Worm (Caenorhabditis elegans) whole organism, mixed stage, embryonic: ENCODE measurements around the gene ykt-6.
A peak's percentile ranks its signal among the peaks of the same experiment; 100 is the strongest.

Source experiments
- M03D4.4 ChIP-seq: sonication (generic microtip); optimal IDR thresholded peaks from 2 replicates; lab custom pipeline; 2017; ENCODE audit warnings: mild to moderate bottlenecking, missing genetic modification characterization, missing compliant biosample characterization
- bed-3 ChIP-seq: fragments of 200-800 bp; sonication (Bioruptor generic); optimal IDR thresholded peaks from 3 replicates; lab custom pipeline; 2018; ENCODE audit warnings: mild to moderate bottlenecking, missing genetic modification characterization, moderate library complexity, missing compliant biosample characterization
- blmp-1 ChIP-seq: fragments of 150-350 bp; optimal IDR thresholded peaks from 2 replicates; lab custom pipeline; 2014; ENCODE audit warnings: missing biosample characterization, missing genetic modification characterization
- ceh-39 ChIP-seq: fragments of 150-350 bp; optimal IDR thresholded peaks from 2 replicates; lab custom pipeline; 2014; ENCODE audit warnings: missing biosample characterization, missing genetic modification characterization
- ceh-43 ChIP-seq: fragments of 200-800 bp; sonication (Bioruptor generic); optimal IDR thresholded peaks from 2 replicates; lab custom pipeline; 2018; ENCODE audit warnings: mild to moderate bottlenecking, missing genetic modification characterization, moderate library complexity, missing compliant biosample characterization
- ces-1 ChIP-seq: fragments of 150-350 bp; optimal IDR thresholded peaks from 2 replicates; lab custom pipeline; 2014; ENCODE audit warnings: missing biosample characterization, missing genetic modification reagents, missing genetic modification characterization
- cnd-1 ChIP-seq: fragments of 200-800 bp; sonication (Bioruptor generic); optimal IDR thresholded peaks from 2 replicates; lab custom pipeline; 2018; ENCODE audit warnings: mild to moderate bottlenecking, missing genetic modification characterization, missing compliant biosample characterization
- drap-1 ChIP-seq: fragments of 200-800 bp; sonication (Bioruptor generic); optimal IDR thresholded peaks from 3 replicates; lab custom pipeline; 2018; ENCODE audit warnings: mild to moderate bottlenecking, missing genetic modification characterization, missing compliant biosample characterization
- elt-1 ChIP-seq: sonication (generic microtip); optimal IDR thresholded peaks from 2 replicates; lab custom pipeline; 2017; ENCODE audit warnings: missing genetic modification characterization, mild to moderate bottlenecking, missing compliant biosample characterization, antibody characterized with exemption, moderate library complexity, borderline replicate concordance; ENCODE audit not compliant: insufficient read depth
- flh-1 ChIP-seq: fragments of 200-800 bp; sonication (Bioruptor generic); optimal IDR thresholded peaks from 2 replicates; lab custom pipeline; 2018; ENCODE audit warnings: mild to moderate bottlenecking, missing genetic modification characterization, moderate library complexity, missing compliant biosample characterization
- ham-2 ChIP-seq: fragments of 200-800 bp; sonication (Bioruptor generic); optimal IDR thresholded peaks from 2 replicates; lab custom pipeline; 2018; ENCODE audit warnings: mild to moderate bottlenecking, missing genetic modification characterization, missing compliant biosample characterization
- hlh-1 ChIP-seq: fragments of 150-350 bp; optimal IDR thresholded peaks from 2 replicates; lab custom pipeline; 2014; ENCODE audit warnings: missing biosample characterization, missing genetic modification reagents, missing genetic modification characterization
- lin-13 ChIP-seq: fragments of 150-350 bp; optimal IDR thresholded peaks from 2 replicates; lab custom pipeline; 2014; ENCODE audit warnings: missing biosample characterization, missing genetic modification characterization
- lin-32 ChIP-seq: fragments of 200-800 bp; sonication (Bioruptor generic); optimal IDR thresholded peaks from 2 replicates; lab custom pipeline; 2018; ENCODE audit warnings: mild to moderate bottlenecking, missing genetic modification characterization, missing compliant biosample characterization
- lsy-2 ChIP-seq: fragments of 150-350 bp; optimal IDR thresholded peaks from 2 replicates; lab custom pipeline; 2014; ENCODE audit warnings: missing biosample characterization, missing genetic modification characterization
- mab-5 ChIP-seq: fragments of 150-350 bp; optimal IDR thresholded peaks from 2 replicates; lab custom pipeline; 2014; ENCODE audit warnings: missing biosample characterization, missing genetic modification characterization
- mep-1 ChIP-seq: fragments of 150-350 bp; optimal IDR thresholded peaks from 2 replicates; lab custom pipeline; 2017; ENCODE audit warnings: missing biosample characterization, missing genetic modification reagents, missing genetic modification characterization, inconsistent platforms
- nhr-12 ChIP-seq: fragments of 150-350 bp; optimal IDR thresholded peaks from 2 replicates; lab custom pipeline; 2014; ENCODE audit warnings: missing biosample characterization, missing genetic modification characterization
- nhr-2 ChIP-seq: fragments of 150-350 bp; optimal IDR thresholded peaks from 2 replicates; lab custom pipeline; 2014; ENCODE audit warnings: missing biosample characterization, missing genetic modification characterization
- nhr-28 ChIP-seq: fragments of 150-350 bp; optimal IDR thresholded peaks from 2 replicates; lab custom pipeline; 2014; ENCODE audit warnings: missing biosample characterization, missing genetic modification characterization
- nhr-76 ChIP-seq: sonication (generic microtip); optimal IDR thresholded peaks from 2 replicates; lab custom pipeline; 2017; ENCODE audit warnings: missing biosample characterization, missing genetic modification characterization
- pha-4 ChIP-seq: fragments of 150-350 bp; optimal IDR thresholded peaks from 2 replicates; lab custom pipeline; 2018; ENCODE audit warnings: missing biosample characterization, missing genetic modification reagents, missing genetic modification characterization
- sem-2 ChIP-seq: fragments of 200-800 bp; sonication (Bioruptor generic); optimal IDR thresholded peaks from 2 replicates; lab custom pipeline; 2018; ENCODE audit warnings: mild to moderate bottlenecking, missing genetic modification characterization, missing compliant biosample characterization
- snpc-4 ChIP-seq: fragments of 150-350 bp; optimal IDR thresholded peaks from 2 replicates; lab custom pipeline; 2014; ENCODE audit warnings: missing biosample characterization, missing genetic modification characterization
- sptf-1 ChIP-seq: sonication (generic microtip); optimal IDR thresholded peaks from 2 replicates; lab custom pipeline; 2017; ENCODE audit warnings: mild to moderate bottlenecking, missing genetic modification characterization, moderate library complexity, missing compliant biosample characterization
- unc-120 ChIP-seq: sonication (generic microtip); optimal IDR thresholded peaks from 2 replicates; lab custom pipeline; 2017; ENCODE audit warnings: missing genetic modification characterization, missing compliant biosample characterization; ENCODE audit not compliant: poor library complexity, severe bottlenecking
- unc-39 ChIP-seq: fragments of 150-350 bp; optimal IDR thresholded peaks from 2 replicates; lab custom pipeline; 2014; ENCODE audit warnings: missing biosample characterization, missing genetic modification characterization
- unc-62 ChIP-seq: fragments of 150-350 bp; optimal IDR thresholded peaks from 2 replicates; lab custom pipeline; 2014; ENCODE audit warnings: missing biosample characterization, missing genetic modification reagents, missing genetic modification characterization
- zip-8 ChIP-seq: fragments of 150-350 bp; optimal IDR thresholded peaks from 2 replicates; lab custom pipeline; 2014; ENCODE audit warnings: missing biosample characterization, missing genetic modification characterization
- ztf-11 ChIP-seq: fragments of 150-350 bp; optimal IDR thresholded peaks from 2 replicates; lab custom pipeline; 2014; ENCODE audit warnings: missing biosample characterization, missing genetic modification characterization

The ykt-6 gene

DNA sequence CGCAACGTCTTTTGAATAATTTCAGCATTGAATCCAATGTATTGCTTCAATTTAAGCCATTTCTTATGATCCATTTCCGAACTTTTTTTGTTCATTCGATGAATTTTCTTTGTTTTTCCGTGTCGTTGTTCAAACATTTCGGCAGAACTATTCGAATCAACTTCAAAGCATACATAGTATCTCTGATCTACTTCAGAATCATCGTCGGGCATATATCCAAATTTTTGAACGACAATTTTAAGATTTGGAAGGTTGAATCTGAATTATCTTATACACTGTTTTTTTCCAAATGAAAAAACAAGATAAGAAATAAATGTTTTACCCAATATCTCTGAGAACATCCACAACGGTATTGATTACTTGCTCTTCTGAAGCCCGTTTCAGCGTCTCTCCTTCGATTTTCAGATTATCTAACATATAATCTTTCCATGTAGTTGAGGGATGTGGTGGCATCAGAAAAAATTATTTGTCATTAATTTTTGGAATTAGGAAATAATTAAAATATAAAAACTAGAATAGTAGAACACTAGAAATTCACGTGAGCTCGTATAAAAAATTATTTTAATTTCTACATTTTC lies 41.8 kb upstream of the ykt-6 start, which contains the start of gene lab-2:
Gene lab-2 (minus strand): TSS at position 453 of the 578 bp plus-strand sequence.
- no peak for TF ChIP-seq unc-39 (tag; lab: Kevin White, UChicago)
- no peak for TF ChIP-seq lin-13 (tag; lab: Kevin White, UChicago)
- no peak for TF ChIP-seq flh-1 (GFP tag; lab: Kevin White, UChicago)
- no peak for TF ChIP-seq nhr-76 (tag; lab: Kevin White, UChicago)
- TF ChIP-seq ceh-39 = no peak
- TF ChIP-seq drap-1 (GFP tag; lab: Kevin White, UChicago) = no peak
- no peak for TF ChIP-seq nhr-2 (tag; lab: Kevin White, UChicago)
- no peak for TF ChIP-seq hlh-1 (tag; lab: Kevin White, UChicago)
- TF ChIP-seq lin-32 (GFP tag; lab: Kevin White, UChicago) = no peak
- TF ChIP-seq zip-8 (tag; lab: Kevin White, UChicago) = no peak
- TF ChIP-seq cnd-1 (tag; lab: Kevin White, UChicago) = no peak
- no peak for TF ChIP-seq mep-1 (tag; lab: Kevin White, UChicago)
- TF ChIP-seq ham-2 = no peak
- no peak for TF ChIP-seq ztf-11 (tag; lab: Kevin White, UChicago)
- TF ChIP-seq lsy-2 (tag; lab: Kevin White, UChicago) = no peak
- TF ChIP-seq blmp-1 (tag; lab: Kevin White, UChicago) = no peak

ce11 chrIII:7323331-7323730 lies 35.9 kb upstream of the ykt-6 start:
- no peak for TF ChIP-seq blmp-1 (tag; lab: Kevin White, UChicago)
- TF ChIP-seq lin-32 (GFP tag; lab: Kevin White, UChicago) = no peak
- no peak for TF ChIP-seq elt-1
- no peak for TF ChIP-seq unc-39 (tag; lab: Kevin White, UChicago)
- no peak for TF ChIP-seq mep-1 (tag; lab: Kevin White, UChicago)
- no peak for TF ChIP-seq nhr-28
- no peak for TF ChIP-seq ceh-43 (GFP tag; lab: Kevin White, UChicago)
- no peak for TF ChIP-seq drap-1 (GFP tag; lab: Kevin White, UChicago)
- TF ChIP-seq flh-1 (GFP tag; lab: Kevin White, UChicago) = no peak
- no peak for TF ChIP-seq bed-3
- TF ChIP-seq M03D4.4 (tag; lab: Kevin White, UChicago) = no peak
- TF ChIP-seq cnd-1 (tag; lab: Kevin White, UChicago) = no peak
- TF ChIP-seq hlh-1 (tag; lab: Kevin White, UChicago) = no peak
- TF ChIP-seq ztf-11 (tag; lab: Kevin White, UChicago) = no peak

DNA sequence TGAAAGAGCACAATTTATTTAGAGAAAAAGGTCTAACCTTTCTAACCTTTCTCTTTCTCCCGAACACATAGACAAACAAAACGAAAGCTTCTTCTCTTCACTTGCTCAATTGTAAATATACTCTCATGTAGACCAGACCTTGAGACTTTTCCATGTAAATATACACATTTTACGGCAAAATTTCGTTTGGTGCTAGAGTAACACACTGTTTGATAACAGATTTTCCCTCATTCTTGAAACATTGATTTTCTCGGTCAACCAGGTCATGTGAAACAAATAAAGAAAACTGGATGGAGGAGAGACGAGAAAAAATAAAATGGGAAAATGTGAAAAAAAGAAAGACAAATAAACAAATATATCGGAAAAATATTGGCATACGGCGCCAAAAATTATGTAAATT lies 34.6 kb upstream of the ykt-6 start:
- no peak for TF ChIP-seq sptf-1
- TF ChIP-seq nhr-28 = no peak
- no peak for TF ChIP-seq M03D4.4 (tag; lab: Kevin White, UChicago)
- no peak for TF ChIP-seq ces-1 (GFP tag; lab: Kevin White, UChicago)
- TF ChIP-seq pha-4 (tag; lab: Kevin White, UChicago) = peak; percentile 79
- no peak for TF ChIP-seq unc-120 (tag; lab: Kevin White, UChicago)
- TF ChIP-seq, all 35 proteins: peak for 1

ce11 chrIII:7319390-7319789 lies 32.0 kb upstream of the ykt-6 start, which contains the start of gene F56C9.8:
TSS of gene F56C9.8 (minus strand) at chrIII:7319509.
- TF ChIP-seq nhr-12 (tag; lab: Kevin White, UChicago) (no peak), pha-4 (tag; lab: Kevin White, UChicago) (no peak), lsy-2 (tag; lab: Kevin White, UChicago) (no peak), mab-5 (tag; lab: Kevin White, UChicago) (no peak), sem-2 (no peak), flh-1 (GFP tag; lab: Kevin White, UChicago) (no peak), elt-1 (no peak), cnd-1 (tag; lab: Kevin White, UChicago) (no peak), bed-3 (no peak), zip-8 (tag; lab: Kevin White, UChicago) (no peak), unc-120 (tag; lab: Kevin White, UChicago) (no peak), ceh-39 (no peak), lin-13 (tag; lab: Kevin White, UChicago) (no peak), ham-2 (no peak), ceh-43 (GFP tag; lab: Kevin White, UChicago) (no peak), sptf-1 (no peak), snpc-4 (tag; lab: Kevin White, UChicago) (no peak), blmp-1 (tag; lab: Kevin White, UChicago) (no peak), unc-62 (GFP tag; lab: Kevin White, UChicago) (no peak)
